Fruit fly (Drosophila melanogaster): ENCODE measurements around the gene CG31642.
A peak's percentile ranks its signal among the peaks of the same experiment; 100 is the strongest.

The CG31642 gene

DNA sequence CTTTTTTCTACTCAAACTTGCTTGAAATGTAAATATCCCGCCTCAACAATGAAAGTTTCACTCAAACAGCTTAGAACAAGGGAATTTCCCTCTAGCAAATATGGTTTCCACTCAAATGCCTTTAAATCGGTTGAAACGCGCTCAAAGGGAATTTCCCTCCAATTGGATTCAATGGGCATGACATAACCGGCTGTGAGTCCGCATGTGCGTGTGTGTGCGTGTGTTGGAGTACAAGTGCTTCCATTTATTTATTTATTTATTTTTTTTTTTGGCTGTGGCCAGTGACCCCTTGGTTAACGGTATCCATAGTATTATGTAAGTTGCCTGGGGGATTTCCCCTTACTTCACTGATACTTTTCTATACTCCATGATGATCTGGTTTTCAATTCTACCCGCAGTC is 42.2 kb upstream of the CG31642 start:
- TF ChIP-seq fkh (GFP tag; optimal IDR thresholded peaks at IDR 0.05) (peak; percentile 39), acj6 (GFP tag; optimal IDR thresholded peaks at IDR 0.05) (no peak), Ets21C (GFP tag; optimal IDR thresholded peaks at IDR 0.05) (no peak), Eip78C (GFP tag) (peak; percentile 11), CG6276 (GFP tag; optimal IDR thresholded peaks at IDR 0.05) (peak; percentile 50), vri (GFP tag; optimal IDR thresholded peaks at IDR 0.05) (peak; percentile 62), Eip75B (GFP tag; optimal IDR thresholded peaks at IDR 0.05) (no peak), dac (GFP tag; optimal IDR thresholded peaks at IDR 0.05) (no peak), esn (GFP tag; optimal IDR thresholded peaks at IDR 0.05) (no peak), CG34406 (GFP tag; optimal IDR thresholded peaks at IDR 0.05) (no peak)

- TF ChIP-seq svp (GFP tag): peak; percentile 42
- TF ChIP-seq net (GFP tag; optimal IDR thresholded peaks at IDR 0.05): no peak
- TF ChIP-seq Sox15 (GFP tag; optimal IDR thresholded peaks at IDR 0.05): no peak
Measured at dm6 chr2L:6076829-6077364, 41.4 kb upstream of the CG31642 start.

DNA sequence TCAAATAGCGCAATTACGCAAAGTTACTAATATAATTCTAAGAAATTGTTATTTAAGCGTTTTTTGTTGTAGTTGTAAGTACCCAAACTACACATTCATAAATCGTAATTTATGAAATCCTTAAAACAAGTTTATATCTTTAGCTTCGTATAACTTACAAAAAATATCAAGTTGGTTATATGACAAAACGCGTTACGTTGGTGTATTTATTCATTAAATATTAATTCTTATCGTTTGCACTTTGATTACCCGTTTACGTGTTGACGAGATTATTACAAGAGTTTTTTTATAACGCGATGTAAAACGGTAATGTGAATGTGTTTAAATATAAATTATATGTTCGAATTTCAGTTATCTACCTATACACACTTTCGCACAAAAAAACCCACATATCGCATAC is 40.7 kb upstream of the CG31642 start:
- TF ChIP-seq spab (GFP tag; optimal IDR thresholded peaks at IDR 0.05) (no peak), Sox15 (GFP tag; optimal IDR thresholded peaks at IDR 0.05) (no peak), pdm3 (GFP tag; optimal IDR thresholded peaks at IDR 0.05) (no peak)

DNA sequence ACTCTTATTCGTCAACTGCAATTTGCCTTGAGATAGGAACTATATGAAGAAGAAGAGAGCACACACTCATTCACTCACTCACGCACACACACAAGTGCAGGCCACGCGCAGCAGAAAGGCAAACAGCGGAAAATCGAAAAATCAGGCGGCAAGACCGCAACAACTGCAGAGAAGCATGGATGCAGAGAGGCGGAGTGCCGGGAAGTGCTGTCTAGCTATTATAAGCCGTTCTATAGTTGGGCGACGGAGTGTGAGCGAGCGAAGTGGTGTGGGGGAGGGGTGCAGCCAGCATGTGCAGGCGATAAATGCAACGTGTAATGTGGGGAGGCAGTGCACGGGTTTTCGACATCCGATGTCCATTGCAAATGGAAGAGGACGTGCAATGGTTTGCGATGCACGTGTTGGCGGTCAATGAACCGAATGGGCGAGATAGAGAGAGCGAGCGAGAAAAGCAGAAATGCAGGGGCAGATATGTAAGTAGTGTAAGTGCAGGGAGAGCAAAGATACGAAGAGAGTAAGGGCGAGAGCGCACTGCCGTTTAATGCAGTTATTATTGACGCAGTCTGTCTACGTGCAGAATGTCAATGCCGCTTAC is 39.5 kb upstream of the CG31642 start:
- TF ChIP-seq CG6276 (GFP tag; optimal IDR thresholded peaks at IDR 0.05) (peak; percentile 21), spab (GFP tag; optimal IDR thresholded peaks at IDR 0.05) (no peak), Lpt (GFP tag; optimal IDR thresholded peaks at IDR 0.05) (peak; percentile 75), CG15336 (GFP tag; IDR thresholded peaks at IDR 0.05) (peak; percentile 38; the same call in 1 of the 2 replicates), CG7368 (GFP tag; optimal IDR thresholded peaks at IDR 0.05) (peak; percentile 29), vri (GFP tag; optimal IDR thresholded peaks at IDR 0.05) (peak; percentile 29), eg (GFP tag; IDR thresholded peaks at IDR 0.05) (no peak), Met (GFP tag; optimal IDR thresholded peaks at IDR 0.05) (peak; percentile 100), CG31627 (GFP tag; optimal IDR thresholded peaks at IDR 0.05) (no peak), CG11762 (GFP tag; optimal IDR thresholded peaks at IDR 0.05; ENCODE audit: insufficient read depth) (no peak), Sox14 (GFP tag; optimal IDR thresholded peaks at IDR 0.05) (peak; percentile 1), fd85E (GFP tag; optimal IDR thresholded peaks at IDR 0.05) (no peak), net (GFP tag; optimal IDR thresholded peaks at IDR 0.05) (peak; percentile 16), ss (GFP tag; optimal IDR thresholded peaks at IDR 0.05) (peak; percentile 63 to 72), svp (GFP tag) (peak; percentile 85), CG16779 (tag; optimal IDR thresholded peaks at IDR 0.05) (peak; percentile 63), CG6163 (GFP tag; IDR thresholded peaks at IDR 0.05) (peak; percentile 73), CG8319 (GFP tag; optimal IDR thresholded peaks at IDR 0.05) (no peak), topi (GFP tag; optimal IDR thresholded peaks at IDR 0.05) (peak; percentile 8), CG1621 (tag; optimal IDR thresholded peaks at IDR 0.05) (peak; percentile 25), CG6854 (GFP tag; optimal IDR thresholded peaks at IDR 0.05) (peak; percentile 50), esn (GFP tag; optimal IDR thresholded peaks at IDR 0.05) (peak; percentile 3), Eip78C (GFP tag) (peak; percentile 88), dsx (GFP tag; optimal IDR thresholded peaks at IDR 0.05; ENCODE audit: poor library complexity, severe bottlenecking) (peak; percentile 30), OdsH (GFP tag; optimal IDR thresholded peaks at IDR 0.05) (no peak), Gug (GFP tag; IDR thresholded peaks at IDR 0.05) (peak; percentile 42), Ets96B (tag; optimal IDR thresholded peaks at IDR 0.05) (no peak), cyc (GFP tag; optimal IDR thresholded peaks at IDR 0.05) (no peak), Eip75B (GFP tag; optimal IDR thresholded peaks at IDR 0.05) (peak; percentile 86), CG8632 (GFP tag; optimal IDR thresholded peaks at IDR 0.05) (no peak), fkh (GFP tag; optimal IDR thresholded peaks at IDR 0.05) (peak; percentile 71), CG3919 (GFP tag; optimal IDR thresholded peaks at IDR 0.05) (no peak)

Data from whole organism, prepupa.